Fruit fly (Drosophila melanogaster): ENCODE measurements around the gene CG2116.

dm6 chrX:8120939-8121338 lies 8.7 kb upstream of the CG2116 start, which contains the start of gene CG2260:
- TF ChIP-seq CG14655 (GFP tag; optimal IDR thresholded peaks at IDR 0.05) (no peak), Pif1B (GFP tag; optimal IDR thresholded peaks at IDR 0.05) (no peak), Pif1A (GFP tag; optimal IDR thresholded peaks at IDR 0.05) (no peak), CG8159 (tag; optimal IDR thresholded peaks at IDR 0.05) (no peak), D1 (tag; optimal IDR thresholded peaks at IDR 0.05) (no peak), CG10348 (GFP tag; IDR thresholded peaks at IDR 0.05) (no peak), CG13204 (GFP tag; optimal IDR thresholded peaks at IDR 0.05) (no peak), CG34367 (tag; optimal IDR thresholded peaks at IDR 0.05) (no peak), CG8301 (tag; optimal IDR thresholded peaks at IDR 0.05) (no peak)
